Worm (Caenorhabditis elegans): Measurements from ENCODE around the gene acr-24.

The acr-24 gene

DNA sequence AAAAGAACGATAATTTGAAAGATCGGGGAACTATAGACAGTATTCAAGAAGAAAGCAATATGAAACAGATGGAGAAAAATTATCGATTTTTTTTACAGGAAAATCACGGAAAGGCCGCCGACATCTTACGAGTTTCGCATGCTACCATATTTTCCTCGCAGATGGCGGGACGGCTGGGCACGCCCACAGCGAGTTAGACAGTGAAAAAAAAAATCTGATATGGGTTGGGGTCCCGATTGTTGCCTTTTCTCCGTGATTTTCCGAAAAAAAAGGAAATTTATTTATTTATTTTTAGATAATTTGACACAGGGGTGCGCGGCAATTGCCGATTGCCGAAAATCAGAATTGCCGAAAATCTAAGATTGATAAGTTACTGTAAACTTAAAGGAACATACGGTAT, 57.4 kb downstream of the acr-24 start:
- TF ChIP-seq unc-62 (GFP tag; optimal IDR thresholded peaks at IDR 0.05), result no peak

DNA sequence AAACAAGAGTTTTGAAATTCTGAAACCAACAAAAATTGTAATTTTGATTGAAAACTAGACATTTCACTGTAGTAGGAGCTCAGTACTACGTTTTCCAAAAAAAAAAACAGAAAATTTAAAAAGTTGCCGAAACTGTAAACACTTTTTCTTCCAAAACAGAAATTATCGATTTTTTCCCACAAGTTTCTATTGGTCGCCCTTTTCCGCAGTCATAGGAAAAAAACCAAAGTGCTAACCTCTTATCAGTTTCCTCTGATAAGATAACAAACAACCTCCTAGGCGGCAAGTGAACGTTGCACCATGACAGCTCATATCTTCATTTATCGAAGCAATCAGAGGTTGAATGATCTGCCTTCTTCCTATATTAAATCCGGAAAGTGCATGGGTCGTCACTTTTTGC, 61.7 kb downstream of the acr-24 start:
- no peak for TF ChIP-seq unc-62 (GFP tag; optimal IDR thresholded peaks at IDR 0.05)

Measured in whole organism, dauer.